Worm (Caenorhabditis elegans): Measurements from ENCODE around the gene hacd-1.

Gene hacd-1

ce11 chrV:1460069-1460468 is at the start of gene hacd-1:
hacd-1 (plus strand) TSS chrV:1460369.
- TF ChIP-seq sox-4 (tag; optimal IDR thresholded peaks at IDR 0.05) (no peak), sup-37 (GFP tag; optimal IDR thresholded peaks at IDR 0.05) (no peak), ceh-88 (GFP tag; IDR thresholded peaks at IDR 0.05) (no peak), lin-35 (GFP tag; optimal IDR thresholded peaks at IDR 0.05) (no peak), unc-62 (GFP tag; optimal IDR thresholded peaks at IDR 0.05) (no peak), nhr-19 (GFP tag; conservative IDR thresholded peaks at IDR 0.05) (no peak), hpl-2 (GFP tag; optimal IDR thresholded peaks at IDR 0.05) (no peak), elt-3 (tag; optimal IDR thresholded peaks at IDR 0.05) (no peak), egl-13 (tag; optimal IDR thresholded peaks at IDR 0.05) (no peak), xbp-1 (tag; optimal IDR thresholded peaks at IDR 0.05) (no peak), pax-3 (tag; optimal IDR thresholded peaks at IDR 0.05) (no peak), unc-98 (GFP tag; IDR thresholded peaks at IDR 0.05) (no peak), mdl-1 (tag; optimal IDR thresholded peaks at IDR 0.05) (no peak)

- TF ChIP-seq isw-1 (GFP tag; IDR thresholded peaks at IDR 0.05): no peak
- no peak for TF ChIP-seq lir-3 (tag; optimal IDR thresholded peaks at IDR 0.05; ENCODE audit: poor library complexity)
- no peak for TF ChIP-seq nhr-85 (tag)
- TF ChIP-seq lsy-2 (tag; optimal IDR thresholded peaks at IDR 0.05): no peak
- peak; percentile 62 for TF ChIP-seq pax-3 (tag; optimal IDR thresholded peaks at IDR 0.05)
- TF ChIP-seq mef-2 (tag; optimal IDR thresholded peaks at IDR 0.05): no peak
- TF ChIP-seq dsc-1 (tag; optimal IDR thresholded peaks at IDR 0.05): peak; percentile 83
- no peak for TF ChIP-seq jun-1 (tag; optimal IDR thresholded peaks at IDR 0.05)
- no peak for TF ChIP-seq irx-1 (tag; optimal IDR thresholded peaks at IDR 0.05)
- TF ChIP-seq nhr-20 (tag; optimal IDR thresholded peaks at IDR 0.05): no peak
- TF ChIP-seq nhr-47 (tag; optimal IDR thresholded peaks at IDR 0.05): peak; percentile 7
- no peak for TF ChIP-seq nhr-76 (tag; optimal IDR thresholded peaks at IDR 0.05)
- TF ChIP-seq ceh-63 (GFP tag; optimal IDR thresholded peaks at IDR 0.05): no peak
- no peak for TF ChIP-seq rnt-1 (tag; optimal IDR thresholded peaks at IDR 0.05)
- no peak for TF ChIP-seq egl-13 (tag; optimal IDR thresholded peaks at IDR 0.05)
- no peak for TF ChIP-seq hlh-4 (tag; optimal IDR thresholded peaks at IDR 0.05)
- TF ChIP-seq unc-62 (GFP tag; optimal IDR thresholded peaks at IDR 0.05): no peak
- peak; percentile 17 for TF ChIP-seq nhr-71 (tag; optimal IDR thresholded peaks at IDR 0.05)
- no peak for TF ChIP-seq efl-1 (optimal IDR thresholded peaks at IDR 0.05)
- no peak for TF ChIP-seq efl-1 (GFP tag; optimal IDR thresholded peaks at IDR 0.05 in 1 of 2)
- TF ChIP-seq lin-13 (GFP tag; optimal IDR thresholded peaks at IDR 0.05): no peak
- TF ChIP-seq tbx-2 (tag; optimal IDR thresholded peaks at IDR 0.05): no peak
- TF ChIP-seq sox-4 (tag; optimal IDR thresholded peaks at IDR 0.05): peak; percentile 63
- TF ChIP-seq hlh-17 (GFP tag; optimal IDR thresholded peaks at IDR 0.05; ENCODE audit: borderline replicate concordance): no peak
- TF ChIP-seq pag-3 (tag; optimal IDR thresholded peaks at IDR 0.05; ENCODE audit: borderline replicate concordance, insufficient read depth): no peak
These were observed 49.4 kb upstream of the hacd-1 start for ce11 chrV:1410727-1411126.

ce11 chrV:1411459-1411858 is 48.7 kb upstream of the hacd-1 start, which contains the start of gene snt-5:
snt-5 (minus strand) TSS chrV:1411559.
- TF ChIP-seq snpc-4 (tag; optimal IDR thresholded peaks at IDR 0.05) (no peak), ceh-63 (GFP tag; optimal IDR thresholded peaks at IDR 0.05) (no peak), efl-1 (optimal IDR thresholded peaks at IDR 0.05) (no peak), efl-1 (GFP tag; optimal IDR thresholded peaks at IDR 0.05 in 1 of 2) (peak in 1 of 2 experiments; percentile 36), zip-4 (GFP tag; optimal IDR thresholded peaks at IDR 0.05) (no peak)
